Worm (Caenorhabditis elegans): ENCODE measurements around the gene ZK354.6.

ce11 chrIV:5277752-5278151 is 19.6 kb downstream of the ZK354.6 start, which contains the start of gene F36H12.17:
- TF ChIP-seq unc-55 (GFP tag; optimal IDR thresholded peaks at IDR 0.05) (no peak), ama-1 (optimal IDR thresholded peaks at IDR 0.05) (no peak), pqm-1 (tag; optimal IDR thresholded peaks at IDR 0.05) (no peak), pag-3 (tag; optimal IDR thresholded peaks at IDR 0.05; ENCODE audit: borderline replicate concordance) (no peak), pax-1 (tag; optimal IDR thresholded peaks at IDR 0.05) (no peak), che-1 (tag; optimal IDR thresholded peaks at IDR 0.05) (no peak), F13H6.1 (tag; optimal IDR thresholded peaks at IDR 0.05) (no peak)
